Worm (Caenorhabditis elegans): ENCODE results near the gene cdh-9.

Gene cdh-9

DNA sequence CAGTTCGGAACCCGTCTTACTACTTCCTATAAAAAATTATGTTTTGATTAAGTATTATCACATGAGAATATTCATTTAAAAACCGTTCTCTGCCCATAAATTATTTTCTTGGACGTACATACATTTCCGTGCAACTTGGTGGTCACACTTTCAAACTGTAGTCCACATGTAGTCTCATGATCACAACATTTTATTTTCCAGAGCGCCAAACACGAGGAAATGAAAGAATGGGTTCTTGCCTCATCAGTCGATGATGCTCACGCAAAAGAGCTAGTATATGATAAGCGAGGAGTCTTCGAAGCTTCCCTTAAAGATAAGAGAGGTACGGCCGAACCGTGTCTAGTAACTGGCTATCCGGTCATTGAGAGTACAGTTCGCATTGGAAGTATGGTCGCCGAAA, 44.5 kb upstream of the cdh-9 start:
- TF ChIP-seq pag-3 (tag; optimal IDR thresholded peaks at IDR 0.05; ENCODE audit: borderline replicate concordance, insufficient read depth) (no peak), ets-5 (GFP tag; IDR thresholded peaks at IDR 0.05) (no peak), alr-1 (tag; optimal IDR thresholded peaks at IDR 0.05; ENCODE audit: borderline replicate concordance) (no peak), mef-2 (tag; optimal IDR thresholded peaks at IDR 0.05) (no peak), elt-2 (tag; optimal IDR thresholded peaks at IDR 0.05) (peak; percentile 86), zip-4 (GFP tag; optimal IDR thresholded peaks at IDR 0.05) (no peak), ama-1 (optimal IDR thresholded peaks at IDR 0.05) (no peak), aly-2 (tag; optimal IDR thresholded peaks at IDR 0.05) (no peak), fkh-8 (tag; optimal IDR thresholded peaks at IDR 0.05) (no peak), F16B12.6 (tag; optimal IDR thresholded peaks at IDR 0.05) (no peak), lin-13 (GFP tag; optimal IDR thresholded peaks at IDR 0.05) (no peak), nhr-90 (tag; optimal IDR thresholded peaks at IDR 0.05; ENCODE audit: poor library complexity) (peak; percentile 18), nhr-20 (tag; optimal IDR thresholded peaks at IDR 0.05) (peak; percentile 34), pqm-1 (tag; optimal IDR thresholded peaks at IDR 0.05) (no peak), ceh-63 (GFP tag; optimal IDR thresholded peaks at IDR 0.05) (no peak), swsn-7 (tag; optimal IDR thresholded peaks at IDR 0.05) (no peak), hlh-4 (tag; optimal IDR thresholded peaks at IDR 0.05) (no peak), sox-4 (tag; optimal IDR thresholded peaks at IDR 0.05) (no peak), zag-1 (tag; optimal IDR thresholded peaks at IDR 0.05) (no peak), mep-1 (tag; optimal IDR thresholded peaks at IDR 0.05) (no peak), efl-1 (optimal IDR thresholded peaks at IDR 0.05) (no peak), efl-1 (GFP tag; optimal IDR thresholded peaks at IDR 0.05 in 1 of 2) (no peak), C16A3.4 (tag; optimal IDR thresholded peaks at IDR 0.05) (no peak), C04F5.9 (tag; optimal IDR thresholded peaks at IDR 0.05) (no peak), nhr-19 (GFP tag; conservative IDR thresholded peaks at IDR 0.05) (0 out of 2 replicates have a peak, but pooled peaks have one; percentile 10), lin-35 (GFP tag; optimal IDR thresholded peaks at IDR 0.05) (peak in 1 of 2 experiments; percentile 21), efl-3 (GFP tag; optimal IDR thresholded peaks at IDR 0.05) (no peak), rnt-1 (tag; optimal IDR thresholded peaks at IDR 0.05) (no peak), C34B4.2 (tag; optimal IDR thresholded peaks at IDR 0.05) (no peak), fkh-10 (GFP tag; optimal IDR thresholded peaks at IDR 0.05) (no peak), pax-3 (tag; optimal IDR thresholded peaks at IDR 0.05) (no peak), mab-9 (GFP tag; IDR thresholded peaks at IDR 0.05) (no peak), irx-1 (tag; optimal IDR thresholded peaks at IDR 0.05) (no peak), hlh-17 (GFP tag; optimal IDR thresholded peaks at IDR 0.05; ENCODE audit: borderline replicate concordance) (no peak), lin-14 (GFP tag; optimal IDR thresholded peaks at IDR 0.05) (peak; percentile 16), ceh-8 (GFP tag; optimal IDR thresholded peaks at IDR 0.05) (no peak), vab-15 (tag; optimal IDR thresholded peaks at IDR 0.05) (no peak), snu-23 (GFP tag; optimal IDR thresholded peaks at IDR 0.05) (no peak), sptf-1 (tag; optimal IDR thresholded peaks at IDR 0.05) (no peak), lir-3 (tag; optimal IDR thresholded peaks at IDR 0.05; ENCODE audit: poor library complexity) (no peak), blmp-1 (tag; optimal IDR thresholded peaks at IDR 0.05) (no peak), ceh-88 (GFP tag; IDR thresholded peaks at IDR 0.05) (no peak), fos-1 (tag; optimal IDR thresholded peaks at IDR 0.05) (no peak), jun-1 (tag; optimal IDR thresholded peaks at IDR 0.05) (no peak), ztf-4 (tag; optimal IDR thresholded peaks at IDR 0.05) (no peak)

DNA sequence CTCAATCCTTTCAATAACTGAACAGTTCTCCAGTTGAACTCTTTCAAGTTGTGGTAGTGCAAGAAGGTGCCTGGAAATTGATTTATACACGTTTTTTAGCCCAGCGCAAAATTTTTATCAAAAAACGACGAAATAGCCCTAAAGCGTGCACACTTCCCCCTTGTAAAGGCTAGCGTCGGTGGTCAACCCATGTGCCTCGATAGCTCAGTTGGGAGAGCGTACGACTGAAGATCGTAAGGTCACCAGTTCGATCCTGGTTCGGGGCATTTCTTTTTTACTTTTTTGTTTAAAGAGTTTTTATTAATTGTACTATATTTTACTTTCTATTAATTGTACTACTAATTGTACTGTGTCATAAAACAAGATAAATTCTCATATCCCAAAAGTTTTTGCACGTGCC, 43.7 kb upstream of the cdh-9 start:
- TF ChIP-seq sup-37 (GFP tag; optimal IDR thresholded peaks at IDR 0.05) (no peak), mdl-1 (tag; optimal IDR thresholded peaks at IDR 0.05) (peak in 1 of 2 experiments; percentile 30), fos-1 (tag; optimal IDR thresholded peaks at IDR 0.05) (no peak), ces-1 (GFP tag; optimal IDR thresholded peaks at IDR 0.05) (no peak), swsn-7 (tag; optimal IDR thresholded peaks at IDR 0.05) (peak; percentile 25), mep-1 (tag; optimal IDR thresholded peaks at IDR 0.05) (no peak), nhr-19 (GFP tag; conservative IDR thresholded peaks at IDR 0.05) (no peak; the same call in 1 of the 2 replicates), lsy-2 (tag; optimal IDR thresholded peaks at IDR 0.05) (no peak), lin-13 (GFP tag; optimal IDR thresholded peaks at IDR 0.05) (peak; percentile 3), zag-1 (tag; optimal IDR thresholded peaks at IDR 0.05) (no peak), egl-13 (tag; optimal IDR thresholded peaks at IDR 0.05) (no peak), lin-39 (tag; optimal IDR thresholded peaks at IDR 0.05) (no peak), skn-1 (tag; optimal IDR thresholded peaks at IDR 0.05) (peak; percentile 20), fkh-4 (tag; optimal IDR thresholded peaks at IDR 0.05; ENCODE audit: borderline replicate concordance) (no peak), ceh-82 (tag; optimal IDR thresholded peaks at IDR 0.05) (no peak), unc-62 (GFP tag; optimal IDR thresholded peaks at IDR 0.05) (no peak), F16B12.6 (tag; optimal IDR thresholded peaks at IDR 0.05) (no peak)

All from whole organism, L1 larva.